Fruit fly (Drosophila melanogaster) whole organism, wandering third instar larva: ENCODE measurements around the gene Tmtc4.

Experiments
- Abd-B ChIP-seq: fragments of >200 bp; optimal IDR thresholded peaks from 2 replicates; lab custom pipeline; 2017; ENCODE audit warnings: missing biosample characterization, missing genetic modification characterization
- Dfd ChIP-seq: fragments of >200 bp; optimal IDR thresholded peaks from 2 replicates; lab custom pipeline; 2017; ENCODE audit warnings: missing biosample characterization, missing genetic modification characterization
- HLH106 ChIP-seq: fragments of 200-800 bp; optimal IDR thresholded peaks from 3 replicates; lab custom pipeline; 2019; ENCODE audit warnings: missing biosample characterization, mild to moderate bottlenecking, missing genetic modification characterization, moderate library complexity
- Hr78 ChIP-seq: fragments of >200 bp; optimal IDR thresholded peaks from 2 replicates; lab custom pipeline; 2017; ENCODE audit warnings: missing biosample characterization, missing genetic modification characterization
- Hr83 ChIP-seq: fragments of 200-300 bp; sonication (Bioruptor generic); optimal IDR thresholded peaks from 2 replicates; lab custom pipeline; 2016; ENCODE audit warnings: missing biosample characterization, mild to moderate bottlenecking, missing genetic modification characterization, moderate library complexity; ENCODE audit not compliant: poor library complexity, severe bottlenecking
- foxo ChIP-seq, 2 experiments: fragments of 200-800 bp; sonication (Bioruptor generic); optimal IDR thresholded peaks; 2 replicates in 1 of 2; 3 replicates in 1 of 2; lab custom pipeline; 2016 to 2017; ENCODE audit warnings: missing biosample characterization in 2 of 2, missing genetic modification characterization in 2 of 2
- fru ChIP-seq: fragments of 200-800 bp; sonication (Bioruptor generic); optimal IDR thresholded peaks from 3 replicates; lab custom pipeline; 2016; ENCODE audit warnings: missing biosample characterization, mild to moderate bottlenecking, missing genetic modification characterization
- h ChIP-seq: fragments of 200-800 bp; sonication (Bioruptor generic); optimal IDR thresholded peaks from 3 replicates; lab custom pipeline; 2016; ENCODE audit warnings: missing biosample characterization, mild to moderate bottlenecking, missing genetic modification characterization
- jim ChIP-seq: fragments of 175-275, 200-325 bp; sonication (Bioruptor generic); optimal IDR thresholded peaks from 2 replicates; lab custom pipeline; 2016; ENCODE audit warnings: missing biosample characterization, mild to moderate bottlenecking, missing genetic modification characterization
- psq ChIP-seq: fragments of 200-800 bp; sonication (Bioruptor generic); optimal IDR thresholded peaks from 3 replicates; lab custom pipeline; 2017; ENCODE audit warnings: missing biosample characterization, mild to moderate bottlenecking, missing genetic modification characterization, moderate library complexity
- sv ChIP-seq: fragments of 200-800 bp; sonication (Bioruptor generic); optimal IDR thresholded peaks from 3 replicates; lab custom pipeline; 2016; ENCODE audit warnings: missing biosample characterization, missing genetic modification characterization
- usp ChIP-seq: fragments of >200 bp; optimal IDR thresholded peaks from 2 replicates; lab custom pipeline; 2017; ENCODE audit warnings: missing biosample characterization, missing genetic modification characterization

DNA sequence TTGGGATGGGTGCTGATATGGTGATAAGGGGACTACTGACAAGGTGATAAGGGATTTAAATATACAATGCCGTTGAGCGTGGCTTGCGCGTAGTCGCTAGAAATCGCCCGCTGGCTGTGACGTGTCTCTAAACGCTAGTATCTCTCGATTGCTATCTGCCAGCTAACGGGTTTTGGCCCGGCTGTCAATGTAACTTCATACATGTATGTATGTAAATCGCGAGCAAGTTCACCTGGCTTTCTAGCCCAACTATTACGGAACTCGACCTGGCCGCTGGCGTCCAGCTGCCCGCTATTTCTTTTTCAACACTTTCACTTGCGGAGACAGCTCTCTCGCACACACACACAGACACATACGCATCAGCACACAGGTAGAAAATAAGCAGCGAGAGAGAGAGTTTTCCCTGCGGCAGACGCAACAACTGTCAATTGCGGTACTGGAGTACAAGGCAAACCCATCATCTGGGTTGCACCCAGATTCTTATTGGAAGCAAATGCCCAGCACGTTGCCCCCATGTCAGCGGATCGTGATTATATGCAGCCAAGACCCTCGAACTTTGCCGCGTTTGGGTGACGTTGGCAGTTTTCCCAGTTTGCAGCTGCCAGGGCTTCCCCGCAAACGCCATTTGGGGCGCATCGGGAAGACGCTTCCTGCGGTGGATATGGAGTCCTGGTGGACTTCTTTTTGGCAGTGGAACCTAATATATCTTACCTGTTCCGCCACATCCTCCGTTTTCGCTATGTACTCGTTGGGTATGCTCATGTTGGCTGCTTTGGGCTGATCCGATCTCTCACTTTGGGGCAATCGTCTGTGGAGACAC lies 5.6 kb upstream of the Tmtc4 start:
- TF ChIP-seq Dfd (GFP tag; lab: Kevin White, UChicago), result no peak
- TF ChIP-seq sv (GFP tag; lab: Kevin White, UChicago), result no peak
- TF ChIP-seq fru (GFP tag; lab: Kevin White, UChicago), result no peak
- no peak for TF ChIP-seq Abd-B (GFP tag; lab: Kevin White, UChicago)
- TF ChIP-seq h (GFP tag; lab: Kevin White, UChicago), result no peak
- no peak for TF ChIP-seq Hr83 (GFP tag; lab: Kevin White, UChicago)
- TF ChIP-seq foxo (GFP tag; optimal IDR thresholded peaks at IDR 0.05; lab: Kevin White, UChicago), result no peak
- TF ChIP-seq usp (GFP tag; lab: Kevin White, UChicago), result no peak
- TF ChIP-seq HLH106, result no peak
- TF ChIP-seq psq (GFP tag; lab: Kevin White, UChicago), result no peak
- no peak for TF ChIP-seq jim (GFP tag; lab: Kevin White, UChicago)
- no peak for TF ChIP-seq Hr78 (GFP tag; lab: Kevin White, UChicago)
